Fruit fly (Drosophila melanogaster) whole organism, embryonic: Measurements from ENCODE around the gene Non3.
A peak's percentile ranks its signal among the peaks of the same experiment; 100 is the strongest.

Source experiments
- Abd-B ChIP-seq: fragments of 200-800 bp; sonication (Bioruptor generic); optimal IDR thresholded peaks from 2 replicates; lab custom pipeline; 2018; ENCODE audit warnings: missing biosample characterization, mild to moderate bottlenecking, missing genetic modification characterization, moderate library complexity
- C15 ChIP-seq: fragments of 200-800 bp; sonication (Bioruptor generic); IDR thresholded peaks from 3 replicates; pipeline ENCODE4 v1.3.6; 2022; ENCODE audit warnings: missing biosample characterization, missing genetic modification characterization
- CG10321 ChIP-seq: fragments of 200-800 bp; sonication (Bioruptor generic); IDR thresholded peaks from 2 replicates; pipeline ENCODE4 v1.3.6; 2022; ENCODE audit warnings: missing biosample characterization, missing genetic modification characterization
- CG10565 ChIP-seq: fragments of 200-800 bp; sonication (Bioruptor generic); optimal IDR thresholded peaks from 3 replicates; lab custom pipeline; 2016; ENCODE audit warnings: missing biosample characterization, mild to moderate bottlenecking, missing genetic modification characterization
- CG11398 ChIP-seq: fragments of 200-800 bp; sonication (Bioruptor generic); optimal IDR thresholded peaks from 2 replicates; lab custom pipeline; 2016; ENCODE audit warnings: missing biosample characterization, missing genetic modification characterization
- CG11695 ChIP-seq: fragments of 200-800 bp; sonication (Bioruptor generic); IDR thresholded peaks from 3 replicates; pipeline ENCODE4 v1.3.6; 2022; ENCODE audit warnings: missing biosample characterization, missing genetic modification characterization
- CG12071 ChIP-seq: fragments of 200-800 bp; sonication (Bioruptor generic); optimal IDR thresholded peaks from 3 replicates; lab custom pipeline; 2018; ENCODE audit warnings: missing biosample characterization, mild to moderate bottlenecking, missing genetic modification characterization
- CG13287 ChIP-seq: fragments of 200-800 bp; sonication (Bioruptor generic); IDR thresholded peaks from 2 replicates; pipeline ENCODE4 v1.3.6; 2022; ENCODE audit warnings: missing biosample characterization, missing genetic modification characterization; ENCODE audit not compliant: partially characterized antibody
- CG15479 ChIP-seq: fragments of 200-800 bp; sonication (Bioruptor generic); optimal IDR thresholded peaks from 3 replicates; lab custom pipeline; 2019; ENCODE audit warnings: missing biosample characterization, mild to moderate bottlenecking, missing genetic modification characterization, moderate library complexity
- CG1647 ChIP-seq: fragments of 200-800 bp; sonication (Bioruptor generic); optimal IDR thresholded peaks from 3 replicates; lab custom pipeline; 2016; ENCODE audit warnings: missing biosample characterization, missing genetic modification characterization
- CG17186 ChIP-seq: fragments of 200-800 bp; sonication (Bioruptor generic); optimal IDR thresholded peaks from 3 replicates; lab custom pipeline; 2017; ENCODE audit warnings: missing biosample characterization, missing genetic modification reagents, missing genetic modification characterization
- CG2120 ChIP-seq: fragments of 200-800 bp; sonication (Bioruptor generic); optimal IDR thresholded peaks from 3 replicates; lab custom pipeline; 2016; ENCODE audit warnings: missing biosample characterization, missing genetic modification characterization
- CG42726 ChIP-seq: fragments of 200-800 bp; sonication (Bioruptor generic); IDR thresholded peaks from 2 replicates; pipeline ENCODE4 v1.3.6; 2022; ENCODE audit warnings: missing biosample characterization, missing genetic modification characterization; ENCODE audit not compliant: partially characterized antibody
- CG4424 ChIP-seq: fragments of 200-800 bp; sonication (Bioruptor generic); optimal IDR thresholded peaks from 3 replicates; lab custom pipeline; 2016; ENCODE audit warnings: missing biosample characterization, missing genetic modification characterization
- CG4820 ChIP-seq: fragments of 200-800 bp; sonication (Bioruptor generic); optimal IDR thresholded peaks from 3 replicates; lab custom pipeline; 2016; ENCODE audit warnings: missing biosample characterization, missing genetic modification characterization
- CG6683 ChIP-seq: fragments of 200-800 bp; sonication (Bioruptor generic); optimal IDR thresholded peaks from 2 replicates; lab custom pipeline; 2017; ENCODE audit warnings: missing biosample characterization, mild to moderate bottlenecking, missing genetic modification characterization, missing genetic modification reagents
- CG8281 ChIP-seq: fragments of 200-800 bp; sonication (Bioruptor generic); optimal IDR thresholded peaks from 2 replicates; lab custom pipeline; 2018; ENCODE audit warnings: missing biosample characterization, mild to moderate bottlenecking, missing genetic modification characterization, moderate library complexity
- CG9876 ChIP-seq: fragments of 200-800 bp; sonication (Bioruptor generic); optimal IDR thresholded peaks from 2 replicates; lab custom pipeline; 2016; ENCODE audit warnings: missing biosample characterization, missing genetic modification characterization
- CG9932 ChIP-seq: fragments of 200-800 bp; sonication (Bioruptor generic); IDR thresholded peaks from 2 replicates; pipeline ENCODE4 v1.3.6; 2022; ENCODE audit warnings: missing biosample characterization, missing genetic modification characterization
- Chrac-16 ChIP-seq: fragments of 200-800 bp; sonication (Bioruptor generic); optimal IDR thresholded peaks from 3 replicates; lab custom pipeline; 2016; ENCODE audit warnings: missing biosample characterization, missing genetic modification characterization
- D19B ChIP-seq: fragments of 200-800 bp; sonication (Bioruptor generic); optimal IDR thresholded peaks from 2 replicates; lab custom pipeline; 2017; ENCODE audit warnings: missing biosample characterization, mild to moderate bottlenecking, missing genetic modification characterization
- Dbx ChIP-seq: fragments of 200-800 bp; sonication (Bioruptor generic); IDR thresholded peaks from 3 replicates; pipeline ENCODE4 v1.3.6; 2022; ENCODE audit warnings: missing biosample characterization, missing genetic modification characterization
- Dll ChIP-seq: fragments of 200-800 bp; sonication (Bioruptor generic); IDR thresholded peaks from 4 replicates; pipeline ENCODE4 v1.3.6; 2022; ENCODE audit warnings: missing biosample characterization, missing genetic modification characterization; ENCODE audit not compliant: partially characterized antibody
- Doc3 ChIP-seq: fragments of 200-800 bp; sonication (Bioruptor generic); IDR thresholded peaks from 3 replicates; pipeline ENCODE4 v1.3.6; 2022; ENCODE audit warnings: missing biosample characterization, missing genetic modification characterization; ENCODE audit not compliant: partially characterized antibody
- Eip74EF ChIP-seq, 2 experiments: fragments of 200-800 bp in 1 of 2; fragments of >200 bp in 1 of 2; sonication (Bioruptor generic) in 1 of 2; optimal IDR thresholded peaks; 2 replicates each; lab custom pipeline; 2017 to 2019; ENCODE audit warnings: missing biosample characterization in 2 of 2, missing genetic modification characterization in 2 of 2, mild to moderate bottlenecking in 1 of 2, moderate library complexity in 1 of 2
- HLHmδ ChIP-seq: fragments of 200-800 bp; sonication (Bioruptor generic); optimal IDR thresholded peaks from 2 replicates; lab custom pipeline; 2018; ENCODE audit warnings: missing biosample characterization, mild to moderate bottlenecking, missing genetic modification characterization, moderate library complexity
- Lhr ChIP-seq: fragments of 200-800 bp; sonication (Bioruptor generic); optimal IDR thresholded peaks from 3 replicates; lab custom pipeline; 2017; ENCODE audit warnings: mild to moderate bottlenecking, missing biosample characterization, missing genetic modification reagents, missing genetic modification characterization
- MESR4 ChIP-seq: fragments of 200-800 bp; sonication (Bioruptor generic); optimal IDR thresholded peaks from 2 replicates; lab custom pipeline; 2018; ENCODE audit warnings: missing biosample characterization, mild to moderate bottlenecking, missing genetic modification characterization, moderate library complexity
- NC2α ChIP-seq: fragments of 200-800 bp; sonication (Bioruptor generic); optimal IDR thresholded peaks from 2 replicates; lab custom pipeline; 2016; ENCODE audit warnings: missing biosample characterization, missing genetic modification characterization
- NFAT ChIP-seq: fragments of 200-800 bp; sonication (Bioruptor generic); IDR thresholded peaks from 2 replicates; pipeline ENCODE4 v1.3.6; 2022; ENCODE audit warnings: missing biosample characterization, missing genetic modification characterization
- Opbp ChIP-seq: fragments of 200-800 bp; sonication (Bioruptor generic); IDR thresholded peaks from 3 replicates; pipeline ENCODE4 v1.3.6; 2022; ENCODE audit warnings: missing biosample characterization, missing genetic modification characterization; ENCODE audit not compliant: partially characterized antibody
- Vsx1 ChIP-seq: fragments of 200-800 bp; sonication (Bioruptor generic); optimal IDR thresholded peaks from 2 replicates; lab custom pipeline; 2017; ENCODE audit warnings: missing biosample characterization, mild to moderate bottlenecking, missing genetic modification characterization, missing genetic modification reagents
- al ChIP-seq: fragments of 200-800 bp; sonication (Bioruptor generic); IDR thresholded peaks from 2 replicates; pipeline ENCODE4 v1.3.6; 2022; ENCODE audit warnings: missing biosample characterization, missing genetic modification characterization
- bab2 ChIP-seq: fragments of 200-800 bp; sonication (Bioruptor generic); optimal IDR thresholded peaks from 2 replicates; lab custom pipeline; 2016; ENCODE audit warnings: missing biosample characterization, missing genetic modification characterization
- chif ChIP-seq, 2 experiments: fragments of 200-800 bp; sonication (Bioruptor generic); optimal IDR thresholded peaks; 3 replicates each; lab custom pipeline; 2016; ENCODE audit warnings: missing biosample characterization in 2 of 2, missing genetic modification characterization in 2 of 2
- crol ChIP-seq: fragments of 200-800 bp; sonication (Bioruptor generic); IDR thresholded peaks from 2 replicates; pipeline ENCODE4 v1.3.6; 2022; ENCODE audit warnings: missing biosample characterization, missing genetic modification characterization
- dmrt99B ChIP-seq: fragments of 200-800 bp; sonication (Bioruptor generic); optimal IDR thresholded peaks from 2 replicates; lab custom pipeline; 2018; ENCODE audit warnings: missing biosample characterization, mild to moderate bottlenecking, missing genetic modification characterization, moderate library complexity
- fd3F ChIP-seq: fragments of 200-800 bp; sonication (Bioruptor generic); optimal IDR thresholded peaks from 2 replicates; lab custom pipeline; 2018; ENCODE audit warnings: missing biosample characterization, mild to moderate bottlenecking, missing genetic modification characterization, moderate library complexity
- grau ChIP-seq: fragments of 200-800 bp; optimal IDR thresholded peaks from 3 replicates; lab custom pipeline; 2019; ENCODE audit warnings: missing biosample characterization, mild to moderate bottlenecking, missing genetic modification characterization, moderate library complexity
- hbn ChIP-seq: fragments of 200-800 bp; sonication (Bioruptor generic); IDR thresholded peaks from 2 replicates; pipeline ENCODE4 v1.3.6; 2022; ENCODE audit warnings: missing biosample characterization, missing genetic modification characterization; ENCODE audit not compliant: partially characterized antibody
- ind ChIP-seq: fragments of 200-800 bp; sonication (Bioruptor generic); optimal IDR thresholded peaks from 3 replicates; lab custom pipeline; 2016; ENCODE audit warnings: missing biosample characterization, missing genetic modification characterization
- lola ChIP-seq, 3 experiments: fragments of >200 bp in 2 of 3; fragments of 200-800 bp in 1 of 3; sonication (Bioruptor generic) in 1 of 3; optimal IDR thresholded peaks; 2 replicates each; lab custom pipeline; 2017 to 2019; ENCODE audit warnings: missing biosample characterization in 3 of 3, missing genetic modification characterization in 3 of 3, mild to moderate bottlenecking in 1 of 3, moderate library complexity in 1 of 3
- p53 ChIP-seq: fragments of 200-800 bp; sonication (Bioruptor generic); optimal IDR thresholded peaks from 2 replicates; lab custom pipeline; 2016; ENCODE audit warnings: missing biosample characterization, missing genetic modification characterization
- pita ChIP-seq: fragments of 200-800 bp; sonication (Bioruptor generic); optimal IDR thresholded peaks from 2 replicates; lab custom pipeline; 2017; ENCODE audit warnings: missing biosample characterization, mild to moderate bottlenecking, missing genetic modification characterization
- salm ChIP-seq: fragments of 200-800 bp; sonication (Bioruptor generic); optimal IDR thresholded peaks from 2 replicates; lab custom pipeline; 2018; ENCODE audit warnings: missing biosample characterization, mild to moderate bottlenecking, missing genetic modification characterization
- sens-2 ChIP-seq: fragments of 200-800 bp; sonication (Bioruptor generic); IDR thresholded peaks from 2 replicates; pipeline ENCODE4 v1.3.6; 2022; ENCODE audit warnings: missing biosample characterization, missing genetic modification characterization
- stwl ChIP-seq: fragments of 200-800 bp; sonication (Bioruptor generic); optimal IDR thresholded peaks from 3 replicates; lab custom pipeline; 2018; ENCODE audit warnings: missing biosample characterization, mild to moderate bottlenecking, missing genetic modification characterization, moderate library complexity

The Non3 gene

DNA sequence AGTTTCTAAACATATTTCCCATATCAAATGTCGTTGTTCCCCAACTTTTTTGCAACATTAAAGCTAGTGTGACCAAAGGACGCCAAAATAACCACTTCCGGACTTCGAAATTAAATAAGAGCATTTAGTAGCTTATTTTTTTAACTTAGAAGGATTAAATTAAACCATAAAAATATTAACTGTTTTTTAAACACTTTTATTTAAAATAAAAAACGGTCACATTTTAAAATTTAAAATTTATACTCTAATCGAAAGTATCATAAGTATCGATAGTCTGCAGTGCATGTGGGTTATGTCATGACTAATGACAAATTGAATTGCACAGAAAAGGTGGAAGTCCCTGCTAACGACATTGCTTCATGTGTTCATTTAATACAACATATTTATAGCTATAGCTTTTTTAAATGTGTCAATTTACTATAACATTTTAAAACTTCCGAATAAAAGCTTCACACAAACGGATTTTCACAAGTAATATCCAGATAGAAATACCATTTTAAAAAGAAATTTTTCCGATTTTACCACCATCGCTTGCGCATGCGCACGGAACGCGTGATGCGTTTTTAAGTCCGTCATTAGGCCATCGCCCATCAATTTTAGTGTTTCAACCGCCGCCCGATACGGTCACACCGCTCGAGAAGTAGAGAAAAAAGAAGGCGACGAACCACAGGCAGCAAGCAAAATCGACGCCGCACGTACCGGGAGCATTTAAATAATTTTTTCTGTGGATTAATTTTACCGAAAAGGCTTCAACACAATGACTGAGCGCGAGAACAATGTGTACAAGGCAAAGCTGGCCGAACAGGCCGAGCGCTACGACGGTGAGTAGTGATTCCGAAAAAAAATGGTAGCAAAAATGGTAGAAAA lies 18.8 kb downstream of the Non3 start, which contains the start of the genes CG7156 and 14-3-3epsilon (continued):
- peak; percentile 57 for TF ChIP-seq p53 (GFP tag; lab: Kevin White, UChicago)
- peak; percentile 59 for TF ChIP-seq CG13287 (GFP tag; lab: Robert Waterston, UW)
- TF ChIP-seq C15 = no peak
- no peak for TF ChIP-seq CG8281
- TF ChIP-seq pita (GFP tag; lab: Kevin White, UChicago) = peak; percentile 91
- peak in 1 of 2 experiments; percentile 30 for TF ChIP-seq chif (GFP tag; optimal IDR thresholded peaks at IDR 0.05; lab: Kevin White, UChicago)
- 0 out of 2 replicates have a peak, but pooled peaks have one; percentile 32 for TF ChIP-seq hbn (GFP tag; lab: Robert Waterston, UW)
- no peak for TF ChIP-seq Doc3
- peak; percentile 32 for TF ChIP-seq ind
- peak; percentile 94 for TF ChIP-seq CG17186 (GFP tag; lab: Kevin White, UChicago)
- no peak for TF ChIP-seq CG10321 (GFP tag; lab: Robert Waterston, UW)
- TF ChIP-seq CG42726 (GFP tag; lab: Robert Waterston, UW) = peak; percentile 65
- TF ChIP-seq sens-2 (GFP tag; lab: Robert Waterston, UW) = no peak
- no peak for TF ChIP-seq crol (GFP tag; lab: Robert Waterston, UW)
- peak; percentile 49 for TF ChIP-seq Chrac-16 (GFP tag; lab: Kevin White, UChicago)
- peak in 1 of 3 experiments; percentile 57 for TF ChIP-seq lola (GFP tag; optimal IDR thresholded peaks at IDR 0.05; lab: Kevin White, UChicago)
- no peak for TF ChIP-seq D19B (GFP tag; lab: Kevin White, UChicago)
- TF ChIP-seq CG2120 = peak; percentile 46
- TF ChIP-seq HLHmδ = peak; percentile 44
- no peak for TF ChIP-seq CG9876
- peak; percentile 39 for TF ChIP-seq bab2
- TF ChIP-seq al (GFP tag; lab: Robert Waterston, UW) = no peak
- no peak for TF ChIP-seq CG1647 (GFP tag; lab: Kevin White, UChicago)
- no peak for TF ChIP-seq Vsx1 (GFP tag; lab: Kevin White, UChicago)
- peak; percentile 92 for TF ChIP-seq Lhr
- TF ChIP-seq CG4820 = no peak
- 0 out of 2 replicates have a peak, but pooled peaks have one; percentile 3 for TF ChIP-seq CG9932 (GFP tag; lab: Robert Waterston, UW)
- no peak for TF ChIP-seq Dbx
- peak; percentile 60 for TF ChIP-seq CG15479 (GFP tag; lab: Kevin White, UChicago)
- TF ChIP-seq fd3F (GFP tag; lab: Kevin White, UChicago) = peak; percentile 41
- TF ChIP-seq NFAT (GFP tag; lab: Robert Waterston, UW) = 0 out of 2 replicates have a peak, but pooled peaks have one; percentile 3
- TF ChIP-seq Eip74EF (GFP tag; optimal IDR thresholded peaks at IDR 0.05; lab: Kevin White, UChicago) = peak in 1 of 2 experiments; percentile 22
- peak; percentile 24 for TF ChIP-seq CG4424 (GFP tag; lab: Kevin White, UChicago)
- no peak for TF ChIP-seq CG10565 (GFP tag; lab: Kevin White, UChicago)
- no peak for TF ChIP-seq CG11398 (GFP tag; lab: Kevin White, UChicago)
- TF ChIP-seq stwl (tag; lab: Kevin White, UChicago) = peak; percentile 12
- peak; percentile 69 for TF ChIP-seq Dll (GFP tag; lab: Robert Waterston, UW)
- peak; percentile 71 for TF ChIP-seq Abd-B (GFP tag; lab: Kevin White, UChicago)
- no peak for TF ChIP-seq CG11695 (GFP tag; lab: Robert Waterston, UW)
- TF ChIP-seq NC2α (GFP tag; lab: Kevin White, UChicago) = peak; percentile 3
- TF ChIP-seq CG12071 (GFP tag; lab: Kevin White, UChicago) = peak; percentile 30
- TF ChIP-seq MESR4 = peak; percentile 88
- peak; percentile 45 for TF ChIP-seq grau (tag; lab: Kevin White, UChicago)
- TF ChIP-seq salm = peak; percentile 28
- 0 out of 3 replicates have a peak, but pooled peaks have one; percentile 22 for TF ChIP-seq Opbp (GFP tag; lab: Robert Waterston, UW)
- TF ChIP-seq CG6683 (GFP tag; lab: Kevin White, UChicago) = no peak
- TF ChIP-seq dmrt99B (tag; lab: Kevin White, UChicago) = no peak
